Fruit fly (Drosophila melanogaster) whole organism, wandering third instar larva: ENCODE measurements around the gene Dbp21E2.

Experiments
- Abd-B ChIP-seq: fragments of >200 bp; optimal IDR thresholded peaks from 2 replicates; lab custom pipeline; 2017; ENCODE audit warnings: missing biosample characterization, missing genetic modification characterization
- CG9705 ChIP-seq: fragments of 200-800 bp; sonication (Bioruptor generic); optimal IDR thresholded peaks from 2 replicates; lab custom pipeline; 2018; ENCODE audit warnings: missing biosample characterization, mild to moderate bottlenecking, missing genetic modification characterization
- CrebA ChIP-seq: fragments of 200-800 bp; sonication (Bioruptor generic); optimal IDR thresholded peaks from 2 replicates; lab custom pipeline; 2016; ENCODE audit warnings: missing biosample characterization, mild to moderate bottlenecking, missing genetic modification characterization, borderline replicate concordance
- Dfd ChIP-seq: fragments of >200 bp; optimal IDR thresholded peaks from 2 replicates; lab custom pipeline; 2017; ENCODE audit warnings: missing biosample characterization, missing genetic modification characterization
- Dif ChIP-seq: fragments of 200-275, 200-300 bp; sonication (Bioruptor generic); optimal IDR thresholded peaks from 2 replicates; lab custom pipeline; 2018; ENCODE audit warnings: missing biosample characterization, missing genetic modification characterization; ENCODE audit not compliant: partially characterized antibody
- GATAd ChIP-seq: sonication (Bioruptor generic); optimal IDR thresholded peaks from 2 replicates; lab custom pipeline; 2016; ENCODE audit warnings: missing biosample characterization, missing genetic modification characterization
- HLH106 ChIP-seq: fragments of 200-800 bp; optimal IDR thresholded peaks from 3 replicates; lab custom pipeline; 2019; ENCODE audit warnings: missing biosample characterization, mild to moderate bottlenecking, missing genetic modification characterization, moderate library complexity
- Hnf4 ChIP-seq: fragments of 200-800 bp; sonication (Bioruptor generic); optimal IDR thresholded peaks from 2 replicates; lab custom pipeline; 2016; ENCODE audit warnings: missing biosample characterization, mild to moderate bottlenecking, missing genetic modification characterization
- Hr78 ChIP-seq: fragments of >200 bp; optimal IDR thresholded peaks from 2 replicates; lab custom pipeline; 2017; ENCODE audit warnings: missing biosample characterization, missing genetic modification characterization
- Hr83 ChIP-seq: fragments of 200-300 bp; sonication (Bioruptor generic); optimal IDR thresholded peaks from 2 replicates; lab custom pipeline; 2016; ENCODE audit warnings: missing biosample characterization, mild to moderate bottlenecking, missing genetic modification characterization, moderate library complexity; ENCODE audit not compliant: poor library complexity, severe bottlenecking
- Jra ChIP-seq: sonication (Bioruptor generic); optimal IDR thresholded peaks from 2 replicates; lab custom pipeline; 2016; ENCODE audit warnings: missing biosample characterization, missing genetic modification characterization
- Mio ChIP-seq: sonication (Bioruptor generic); optimal IDR thresholded peaks from 2 replicates; lab custom pipeline; 2016; ENCODE audit warnings: missing biosample characterization, missing genetic modification characterization
- Myc ChIP-seq: fragments of >200 bp; optimal IDR thresholded peaks from 2 replicates; lab custom pipeline; 2017
- N ChIP-seq: fragments of >200 bp; optimal IDR thresholded peaks from 2 replicates; lab custom pipeline; 2018; ENCODE audit warnings: missing biosample characterization, missing external identifiers, missing genetic modification characterization
- OdsH ChIP-seq: fragments of 200-800 bp; sonication (Bioruptor generic); optimal IDR thresholded peaks from 2 replicates; lab custom pipeline; 2016; ENCODE audit warnings: missing biosample characterization, mild to moderate bottlenecking, missing genetic modification characterization
- Rel ChIP-seq, 2 experiments: fragments of 200-800 bp; sonication (Bioruptor generic) in 1 of 2; optimal IDR thresholded peaks; 2 replicates in 1 of 2; 3 replicates in 1 of 2; lab custom pipeline; 2016 to 2019; ENCODE audit warnings: mild to moderate bottlenecking in 2 of 2, missing biosample characterization in 2 of 2, missing genetic modification characterization in 2 of 2, moderate library complexity in 1 of 2
- Sp1 ChIP-seq: fragments of 200-800 bp; sonication (Bioruptor generic); optimal IDR thresholded peaks from 3 replicates; lab custom pipeline; 2019; ENCODE audit warnings: missing biosample characterization, mild to moderate bottlenecking, missing genetic modification characterization, moderate library complexity
- Vsx2 ChIP-seq: fragments of 200-300, 225-300 bp; sonication (Bioruptor generic); optimal IDR thresholded peaks from 2 replicates; lab custom pipeline; 2018; ENCODE audit warnings: missing biosample characterization, missing genetic modification characterization; ENCODE audit not compliant: partially characterized antibody
- br ChIP-seq: fragments of 200-800 bp; sonication (Bioruptor generic); optimal IDR thresholded peaks from 2 replicates; lab custom pipeline; 2016; ENCODE audit warnings: missing biosample characterization, missing genetic modification characterization
- brk ChIP-seq: fragments of 200-800 bp; sonication (Bioruptor generic); optimal IDR thresholded peaks from 2 replicates; lab custom pipeline; 2016; ENCODE audit warnings: missing biosample characterization, mild to moderate bottlenecking, missing genetic modification characterization
- dl ChIP-seq, 2 experiments: fragments of 175-275, 200-275 bp in 1 of 2; fragments of 200-275 bp in 1 of 2; sonication (Bioruptor generic); optimal IDR thresholded peaks; lab custom pipeline; 2018; ENCODE audit warnings: mild to moderate bottlenecking in 2 of 2, missing biosample characterization in 2 of 2, missing genetic modification characterization in 2 of 2, moderate library complexity in 2 of 2; ENCODE audit not compliant: partially characterized antibody in 2 of 2, insufficient read depth in 1 of 2
- dmrt93B ChIP-seq: fragments of 200-800 bp; sonication (Bioruptor generic); optimal IDR thresholded peaks from 2 replicates; lab custom pipeline; 2018; ENCODE audit warnings: missing biosample characterization, mild to moderate bottlenecking, missing genetic modification characterization
- dsf ChIP-seq: sonication (Bioruptor generic); optimal IDR thresholded peaks from 2 replicates; lab custom pipeline; 2016; ENCODE audit warnings: missing biosample characterization, missing genetic modification characterization, borderline replicate concordance
- ey ChIP-seq: fragments of 200-800 bp; sonication (Bioruptor generic); optimal IDR thresholded peaks from 2 replicates; lab custom pipeline; 2016; ENCODE audit warnings: missing biosample characterization, missing genetic modification characterization
- foxo ChIP-seq, 2 experiments: fragments of 200-800 bp; sonication (Bioruptor generic); optimal IDR thresholded peaks; 2 replicates in 1 of 2; 3 replicates in 1 of 2; lab custom pipeline; 2016 to 2017; ENCODE audit warnings: missing biosample characterization in 2 of 2, missing genetic modification characterization in 2 of 2
- fru ChIP-seq: fragments of 200-800 bp; sonication (Bioruptor generic); optimal IDR thresholded peaks from 3 replicates; lab custom pipeline; 2016; ENCODE audit warnings: missing biosample characterization, mild to moderate bottlenecking, missing genetic modification characterization
- h ChIP-seq: fragments of 200-800 bp; sonication (Bioruptor generic); optimal IDR thresholded peaks from 3 replicates; lab custom pipeline; 2016; ENCODE audit warnings: missing biosample characterization, mild to moderate bottlenecking, missing genetic modification characterization
- jim ChIP-seq: fragments of 175-275, 200-325 bp; sonication (Bioruptor generic); optimal IDR thresholded peaks from 2 replicates; lab custom pipeline; 2016; ENCODE audit warnings: missing biosample characterization, mild to moderate bottlenecking, missing genetic modification characterization
- lola ChIP-seq: fragments of >200 bp; optimal IDR thresholded peaks from 2 replicates; lab custom pipeline; 2017; ENCODE audit warnings: missing biosample characterization, missing genetic modification characterization
- pan ChIP-seq: fragments of >200 bp; optimal IDR thresholded peaks from 2 replicates; lab custom pipeline; 2017
- psq ChIP-seq: fragments of 200-800 bp; sonication (Bioruptor generic); optimal IDR thresholded peaks from 3 replicates; lab custom pipeline; 2017; ENCODE audit warnings: missing biosample characterization, mild to moderate bottlenecking, missing genetic modification characterization, moderate library complexity
- rgr ChIP-seq: fragments of 200-800 bp; sonication (Bioruptor generic); optimal IDR thresholded peaks from 3 replicates; lab custom pipeline; 2016; ENCODE audit warnings: missing biosample characterization, mild to moderate bottlenecking, missing genetic modification characterization
- sage ChIP-seq: fragments of 200-800 bp; sonication (Bioruptor generic); optimal IDR thresholded peaks from 2 replicates; lab custom pipeline; 2016; ENCODE audit warnings: missing biosample characterization, mild to moderate bottlenecking, missing genetic modification characterization
- sv ChIP-seq: fragments of 200-800 bp; sonication (Bioruptor generic); optimal IDR thresholded peaks from 3 replicates; lab custom pipeline; 2016; ENCODE audit warnings: missing biosample characterization, missing genetic modification characterization
- usp ChIP-seq: fragments of >200 bp; optimal IDR thresholded peaks from 2 replicates; lab custom pipeline; 2017; ENCODE audit warnings: missing biosample characterization, missing genetic modification characterization
- woc ChIP-seq: sonication (Bioruptor generic); optimal IDR thresholded peaks from 2 replicates; lab custom pipeline; 2016; ENCODE audit warnings: missing biosample characterization, mild to moderate bottlenecking, missing genetic modification characterization

Gene Dbp21E2

DNA sequence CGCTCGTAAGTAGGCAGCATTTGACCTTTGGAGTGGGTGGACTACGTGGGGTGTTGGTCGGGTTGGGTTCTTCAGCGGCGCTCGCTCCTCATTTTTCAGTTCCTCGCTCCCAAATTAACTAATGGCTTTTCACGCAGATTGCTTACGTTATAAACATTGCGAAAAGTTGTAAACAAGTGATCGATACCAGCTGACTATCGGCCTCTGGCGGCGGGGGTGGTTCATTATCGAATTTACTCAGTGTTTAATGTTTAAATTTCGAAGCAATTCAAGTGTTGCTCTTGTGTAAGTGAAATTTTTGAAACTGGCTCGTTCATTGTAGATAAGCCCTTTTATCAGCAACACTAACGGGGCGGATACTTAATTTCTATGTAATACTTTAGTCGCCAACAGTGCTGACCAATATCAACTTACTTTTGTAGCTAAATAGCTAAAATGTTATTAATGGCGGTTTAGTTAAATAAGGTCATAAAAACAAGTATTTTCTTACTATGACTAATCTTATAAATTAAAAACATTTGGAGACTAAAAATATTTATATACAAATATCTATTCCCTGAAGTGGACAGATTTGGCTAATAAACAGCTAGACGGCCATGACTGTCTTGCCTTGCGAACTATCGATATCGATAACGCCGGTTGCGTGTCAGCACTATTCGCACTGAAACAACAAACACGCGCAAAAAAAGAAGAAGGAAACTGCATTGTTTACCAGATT lies 8.1 kb downstream of the Dbp21E2 start, which contains the start of the genes PGAP2 and Clp:
Gene PGAP2, minus strand, starts transcription at position 194 of the 718 bp plus-strand sequence.
Gene Clp, plus strand, starts transcription at position 650 of the 718 bp plus-strand sequence.
- TF ChIP-seq foxo (GFP tag; optimal IDR thresholded peaks at IDR 0.05; lab: Kevin White, UChicago), result peak in 1 of 2 experiments; percentile 81
- peak; percentile 69 for TF ChIP-seq rgr (GFP tag; lab: Kevin White, UChicago)
- no peak for TF ChIP-seq usp (GFP tag; lab: Kevin White, UChicago)
- peak; percentile 74 for TF ChIP-seq Sp1
- peak; percentile 97 for TF ChIP-seq Myc (lab: Kevin White, UChicago)
- TF ChIP-seq HLH106 (tag; lab: Kevin White, UChicago), result peak; percentile 84
- TF ChIP-seq OdsH (GFP tag; lab: Kevin White, UChicago), result peak; percentile 68
- peak; percentile 32 for TF ChIP-seq sv
- peak; percentile 57 for TF ChIP-seq psq (GFP tag; lab: Kevin White, UChicago)
- TF ChIP-seq ey (GFP tag; lab: Kevin White, UChicago), result peak; percentile 63
- no peak for TF ChIP-seq GATAd
- TF ChIP-seq brk (GFP tag; lab: Kevin White, UChicago), result no peak
- TF ChIP-seq CG9705 (GFP tag; lab: Kevin White, UChicago), result peak; percentile 65

dm6 chr2L:821242-821985 lies 10.0 kb downstream of the Dbp21E2 start, which contains the start of gene CG3662:
TSS of gene CG3662 (plus strand) at chr2L:821289.
- no peak for TF ChIP-seq jim
- peak; percentile 22 for TF ChIP-seq rgr (GFP tag; lab: Kevin White, UChicago)
- no peak for TF ChIP-seq Rel (GFP tag; optimal IDR thresholded peaks at IDR 0.05; lab: Kevin White, UChicago)
- TF ChIP-seq Rel (tag; optimal IDR thresholded peaks at IDR 0.05; lab: Kevin White, UChicago), result peak; percentile 71

- TF ChIP-seq Dif, result no peak
- TF ChIP-seq fru (GFP tag; lab: Kevin White, UChicago), result peak; percentile 13
- no peak for TF ChIP-seq lola (GFP tag; lab: Kevin White, UChicago)
These were observed 10.8 kb downstream of the Dbp21E2 start for dm6 chr2L:821986-822711.

dm6 chr2L:825768-826263 lies 14.4 kb downstream of the Dbp21E2 start, which contains the start of the genes CG3862 and dock:
TSS of gene CG3862 (minus strand) at chr2L:825861.
TSS of gene dock (plus strand) at chr2L:825969.
- no peak for TF ChIP-seq dmrt93B
- peak; percentile 59 for TF ChIP-seq rgr (GFP tag; lab: Kevin White, UChicago)
- peak; percentile 2 for TF ChIP-seq sv
- no peak for TF ChIP-seq jim
- no peak for TF ChIP-seq Vsx2 (GFP tag; lab: Kevin White, UChicago)
- TF ChIP-seq Jra (GFP tag; lab: Kevin White, UChicago), result peak; percentile 32
- no peak for TF ChIP-seq Hr78 (GFP tag; lab: Kevin White, UChicago)
- no peak for TF ChIP-seq brk (GFP tag; lab: Kevin White, UChicago)
- peak; percentile 17 for TF ChIP-seq HLH106 (tag; lab: Kevin White, UChicago)
- TF ChIP-seq ey (GFP tag; lab: Kevin White, UChicago), result peak; percentile 23
- no peak for TF ChIP-seq dsf
- TF ChIP-seq Dif, result no peak
- TF ChIP-seq dl (GFP tag; optimal IDR thresholded peaks at IDR 0.05; lab: Kevin White, UChicago; ENCODE audit: insufficient read depth in 1 of 2, partially characterized antibody in 2 of 2), result peak in 1 of 2 experiments; percentile 2
- TF ChIP-seq N, result peak; percentile 18
- peak; percentile 55 for TF ChIP-seq Myc (lab: Kevin White, UChicago)
- TF ChIP-seq Hnf4 (GFP tag; lab: Kevin White, UChicago), result peak; percentile 59
- no peak for TF ChIP-seq psq (GFP tag; lab: Kevin White, UChicago)
- no peak for TF ChIP-seq pan (lab: Kevin White, UChicago)
- TF ChIP-seq Rel (GFP tag; optimal IDR thresholded peaks at IDR 0.05; lab: Kevin White, UChicago), result no peak
- TF ChIP-seq Rel (tag; optimal IDR thresholded peaks at IDR 0.05; lab: Kevin White, UChicago), result peak; percentile 61
- peak; percentile 33 for TF ChIP-seq OdsH (GFP tag; lab: Kevin White, UChicago)
- peak; percentile 61 for TF ChIP-seq Sp1
- TF ChIP-seq sage (GFP tag; lab: Kevin White, UChicago), result no peak
- TF ChIP-seq Dfd (GFP tag; lab: Kevin White, UChicago), result no peak
- no peak for TF ChIP-seq Abd-B (GFP tag; lab: Kevin White, UChicago)
- no peak for TF ChIP-seq usp (GFP tag; lab: Kevin White, UChicago)
- TF ChIP-seq Mio, result no peak
- no peak for TF ChIP-seq CG9705 (GFP tag; lab: Kevin White, UChicago)
- TF ChIP-seq woc (GFP tag; lab: Kevin White, UChicago), result no peak
- TF ChIP-seq lola (GFP tag; lab: Kevin White, UChicago), result no peak
- TF ChIP-seq CrebA (GFP tag; lab: Kevin White, UChicago), result no peak
- TF ChIP-seq br (GFP tag; lab: Kevin White, UChicago), result peak; percentile 61
- peak in 1 of 2 experiments; percentile 73 for TF ChIP-seq foxo (GFP tag; optimal IDR thresholded peaks at IDR 0.05; lab: Kevin White, UChicago)
- peak; percentile 50 for TF ChIP-seq h
- TF ChIP-seq Hr83 (GFP tag; lab: Kevin White, UChicago), result peak; percentile 89
- TF ChIP-seq fru (GFP tag; lab: Kevin White, UChicago), result peak; percentile 66
